Worm (Caenorhabditis elegans): ENCODE measurements around the gene Y34F4.3.

- TF ChIP-seq vab-15 (tag; optimal IDR thresholded peaks at IDR 0.05) (no peak), lin-35 (GFP tag; optimal IDR thresholded peaks at IDR 0.05) (no peak), ces-1 (GFP tag; optimal IDR thresholded peaks at IDR 0.05) (no peak), lin-14 (GFP tag; optimal IDR thresholded peaks at IDR 0.05) (no peak), unc-62 (GFP tag; optimal IDR thresholded peaks at IDR 0.05) (no peak), lin-13 (GFP tag; optimal IDR thresholded peaks at IDR 0.05) (no peak)
Observed at ce11 chrIII:1054096-1054495, 38.1 kb upstream of the Y34F4.3 start.

Data from whole organism, L1 larva.